Fruit fly (Drosophila melanogaster) whole organism, wandering third instar larva: ENCODE results near the gene Sfp24Ba.

ENCODE experiments used
- Hr78 ChIP-seq: fragments of >200 bp; optimal IDR thresholded peaks from 2 replicates; lab custom pipeline; 2017; ENCODE audit warnings: missing biosample characterization, missing genetic modification characterization
- Mio ChIP-seq: sonication (Bioruptor generic); optimal IDR thresholded peaks from 2 replicates; lab custom pipeline; 2016; ENCODE audit warnings: missing biosample characterization, missing genetic modification characterization
- Myc ChIP-seq: fragments of >200 bp; optimal IDR thresholded peaks from 2 replicates; lab custom pipeline; 2017
- br ChIP-seq: fragments of 200-800 bp; sonication (Bioruptor generic); optimal IDR thresholded peaks from 2 replicates; lab custom pipeline; 2016; ENCODE audit warnings: missing biosample characterization, missing genetic modification characterization
- brk ChIP-seq: fragments of 200-800 bp; sonication (Bioruptor generic); optimal IDR thresholded peaks from 2 replicates; lab custom pipeline; 2016; ENCODE audit warnings: missing biosample characterization, mild to moderate bottlenecking, missing genetic modification characterization
- ey ChIP-seq: fragments of 200-800 bp; sonication (Bioruptor generic); optimal IDR thresholded peaks from 2 replicates; lab custom pipeline; 2016; ENCODE audit warnings: missing biosample characterization, missing genetic modification characterization
- pan ChIP-seq: fragments of >200 bp; optimal IDR thresholded peaks from 2 replicates; lab custom pipeline; 2017
- psq ChIP-seq: fragments of 200-800 bp; sonication (Bioruptor generic); optimal IDR thresholded peaks from 3 replicates; lab custom pipeline; 2017; ENCODE audit warnings: missing biosample characterization, mild to moderate bottlenecking, missing genetic modification characterization, moderate library complexity
- rgr ChIP-seq: fragments of 200-800 bp; sonication (Bioruptor generic); optimal IDR thresholded peaks from 3 replicates; lab custom pipeline; 2016; ENCODE audit warnings: missing biosample characterization, mild to moderate bottlenecking, missing genetic modification characterization
- sv ChIP-seq: fragments of 200-800 bp; sonication (Bioruptor generic); optimal IDR thresholded peaks from 3 replicates; lab custom pipeline; 2016; ENCODE audit warnings: missing biosample characterization, missing genetic modification characterization
- usp ChIP-seq: fragments of >200 bp; optimal IDR thresholded peaks from 2 replicates; lab custom pipeline; 2017; ENCODE audit warnings: missing biosample characterization, missing genetic modification characterization

DNA sequence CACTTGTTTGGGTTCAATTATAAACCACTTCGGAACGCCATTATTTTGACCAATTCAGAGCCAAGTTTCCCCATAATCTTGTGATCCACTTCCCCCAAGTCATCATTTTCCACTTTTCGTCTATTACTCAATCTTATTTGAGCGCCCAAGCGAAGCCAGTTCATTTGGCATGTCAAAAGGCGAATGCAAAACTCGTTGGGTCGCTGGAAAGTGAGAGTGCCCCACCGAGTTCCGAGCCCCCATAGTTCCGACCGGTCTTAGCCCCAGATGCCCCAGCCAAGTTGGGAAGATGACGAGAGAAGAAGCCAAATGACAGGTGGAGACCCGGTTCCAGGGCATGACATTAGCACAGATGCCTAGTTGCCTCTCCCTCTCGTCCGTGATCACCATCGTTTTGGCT is 37.6 kb downstream of the Sfp24Ba start:
- TF ChIP-seq rgr (GFP tag; lab: Kevin White, UChicago) (no peak), psq (GFP tag; lab: Kevin White, UChicago) (no peak), Hr78 (GFP tag; lab: Kevin White, UChicago) (no peak), Mio (GFP tag; lab: Kevin White, UChicago) (no peak), pan (lab: Kevin White, UChicago) (no peak), brk (GFP tag; lab: Kevin White, UChicago) (no peak), sv (GFP tag; lab: Kevin White, UChicago) (no peak), usp (GFP tag; lab: Kevin White, UChicago) (no peak), Myc (lab: Kevin White, UChicago) (no peak), ey (GFP tag; lab: Kevin White, UChicago) (no peak), br (no peak)
